Worm (Caenorhabditis elegans): Measurements from ENCODE around the gene T20G5.13.

DNA sequence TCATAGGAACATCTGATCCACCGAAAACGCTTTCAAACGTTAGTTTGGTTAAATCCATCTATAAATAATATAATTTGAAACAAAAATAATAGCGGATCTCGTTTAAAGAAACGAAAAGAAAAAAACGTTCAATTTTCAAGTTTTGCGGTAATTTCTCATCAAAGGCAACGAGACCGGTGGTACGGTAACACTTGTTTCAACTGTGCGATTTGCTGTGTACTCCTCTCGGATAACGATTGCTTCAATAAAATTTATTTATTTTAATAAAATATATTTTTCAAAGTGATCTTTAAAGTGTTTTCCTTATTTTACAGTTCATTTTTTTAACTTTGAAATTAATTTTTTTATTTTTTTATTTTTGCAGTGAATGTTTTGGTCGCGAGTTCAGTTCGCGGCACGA, 17.5 kb upstream of the T20G5.13 start, which contains the start of the genes rde-4 and cox-14:
- TF ChIP-seq lsy-2 (tag; optimal IDR thresholded peaks at IDR 0.05), result peak; percentile 96 to 100
- peak; percentile 56 for TF ChIP-seq unc-130 (GFP tag; optimal IDR thresholded peaks at IDR 0.05)
- TF ChIP-seq fos-1 (tag; optimal IDR thresholded peaks at IDR 0.05), result no peak
- no peak for TF ChIP-seq ceh-32 (tag; optimal IDR thresholded peaks at IDR 0.05; ENCODE audit: poor library complexity)
- TF ChIP-seq ama-1 (optimal IDR thresholded peaks at IDR 0.05), result peak; percentile 18

All from whole organism, L4 larva.